Fruit fly (Drosophila melanogaster): ENCODE results near the gene GAPsec.

Gene GAPsec

DNA sequence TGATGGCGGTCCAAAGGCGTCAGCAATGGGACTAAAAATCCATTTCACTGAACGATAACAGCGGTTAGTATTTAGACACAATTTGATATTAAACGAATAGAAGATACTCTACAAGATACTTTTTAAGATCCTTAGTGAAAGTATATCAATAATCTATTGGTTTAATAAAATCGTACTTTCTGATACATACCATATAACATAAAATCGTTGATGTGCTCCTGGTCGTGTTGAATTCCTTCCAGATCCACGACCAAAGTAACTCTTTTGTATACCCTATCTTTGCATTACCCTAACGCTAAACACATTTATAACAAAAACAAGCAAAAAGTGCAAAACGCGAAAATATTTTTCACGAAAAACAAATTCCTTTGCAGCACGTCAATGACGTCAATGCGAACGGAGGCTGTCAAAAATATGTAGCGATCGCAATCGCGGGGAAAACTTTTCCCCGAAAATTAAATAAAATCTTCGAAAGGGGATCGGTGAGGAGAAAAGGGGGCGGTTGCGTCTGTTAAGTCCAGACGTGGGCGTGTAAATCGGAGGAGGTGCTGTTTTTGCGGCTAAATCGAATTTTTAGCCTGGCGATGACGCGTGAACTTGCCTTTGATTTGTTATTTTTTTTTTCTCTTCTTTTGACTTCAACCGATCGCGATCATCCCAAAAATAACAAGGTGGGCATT, 31.7 kb upstream of the GAPsec start:
- TF ChIP-seq CG8478 (optimal IDR thresholded peaks at IDR 0.05) (no peak), CTCF (optimal IDR thresholded peaks at IDR 0.05) (no peak)

DNA sequence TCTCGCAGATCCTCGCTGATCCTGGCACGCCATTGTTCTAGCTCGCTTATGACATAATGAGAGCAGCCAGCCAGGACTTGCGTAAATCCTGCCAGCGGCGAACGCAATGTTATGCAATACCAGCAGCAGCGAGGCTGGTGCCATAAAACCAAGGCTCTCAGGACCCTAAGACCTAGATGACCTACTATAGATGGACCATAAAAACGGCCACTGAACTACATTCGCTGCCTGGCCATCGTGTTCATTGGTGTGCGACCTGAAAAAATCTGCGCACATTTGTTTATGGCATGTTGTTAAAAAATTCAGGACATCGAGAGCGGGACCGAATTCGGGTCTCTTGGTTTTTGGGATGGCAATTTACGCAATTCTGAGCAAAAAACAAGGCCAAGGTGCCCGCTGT, 29.9 kb upstream of the GAPsec start:
- TF ChIP-seq CG8478 (optimal IDR thresholded peaks at IDR 0.05) (no peak), CTCF (optimal IDR thresholded peaks at IDR 0.05) (no peak)

DNA sequence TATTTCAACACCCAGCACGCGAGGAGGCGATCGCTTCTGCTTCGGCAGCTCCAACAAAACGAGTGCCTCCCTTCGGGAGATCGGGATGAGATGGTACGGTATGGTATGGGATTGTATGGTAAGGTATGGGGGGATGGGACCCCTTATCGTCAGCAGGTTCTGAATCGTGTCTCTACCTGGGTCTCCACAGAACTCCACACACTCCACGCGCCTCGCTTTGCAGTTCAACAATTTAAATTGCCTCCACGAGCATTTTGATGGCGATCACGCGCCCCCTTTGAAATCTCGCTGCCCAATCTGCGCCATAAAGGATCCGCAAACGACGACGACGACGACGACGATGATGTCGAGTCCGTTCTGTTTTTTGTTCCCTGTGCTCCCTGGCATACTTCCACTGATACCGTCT, 28.9 kb upstream of the GAPsec start:
- TF ChIP-seq CTCF (optimal IDR thresholded peaks at IDR 0.05) (no peak), CG8478 (optimal IDR thresholded peaks at IDR 0.05) (no peak)

DNA sequence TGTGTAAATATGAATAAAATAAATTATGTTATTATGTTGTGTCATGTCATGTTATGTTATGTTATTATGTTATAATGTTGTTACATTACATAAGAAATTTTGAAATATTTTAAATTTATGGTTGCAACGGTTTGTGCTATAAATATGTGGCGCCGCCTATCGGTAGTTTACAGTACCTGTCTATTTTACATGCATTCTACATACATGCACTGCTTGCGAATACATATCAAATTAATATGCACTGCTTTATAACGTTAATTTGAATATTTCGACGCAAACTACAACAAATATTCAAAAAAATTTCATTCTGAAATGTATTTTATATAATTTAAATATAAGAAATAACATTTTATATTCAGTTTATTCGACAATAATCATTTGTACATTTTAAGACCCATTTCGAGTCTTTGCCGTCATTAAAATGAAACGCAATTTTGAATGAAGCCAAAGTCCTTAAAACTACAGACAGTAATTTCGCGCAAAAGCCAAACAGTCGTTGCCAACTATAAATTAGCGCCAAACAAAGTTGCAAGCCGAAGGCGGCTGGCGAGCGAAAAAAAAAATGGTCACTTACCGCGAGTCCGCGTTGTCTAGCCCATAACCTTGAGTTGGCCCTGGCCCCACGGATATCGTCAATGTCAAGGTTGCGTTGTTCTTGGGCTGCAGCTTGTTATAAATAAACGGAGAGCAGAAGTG, 28.3 kb upstream of the GAPsec start:
- TF ChIP-seq CTCF (optimal IDR thresholded peaks at IDR 0.05) = peak; percentile 80 to 94
- no peak for TF ChIP-seq CG8478 (optimal IDR thresholded peaks at IDR 0.05)

DNA sequence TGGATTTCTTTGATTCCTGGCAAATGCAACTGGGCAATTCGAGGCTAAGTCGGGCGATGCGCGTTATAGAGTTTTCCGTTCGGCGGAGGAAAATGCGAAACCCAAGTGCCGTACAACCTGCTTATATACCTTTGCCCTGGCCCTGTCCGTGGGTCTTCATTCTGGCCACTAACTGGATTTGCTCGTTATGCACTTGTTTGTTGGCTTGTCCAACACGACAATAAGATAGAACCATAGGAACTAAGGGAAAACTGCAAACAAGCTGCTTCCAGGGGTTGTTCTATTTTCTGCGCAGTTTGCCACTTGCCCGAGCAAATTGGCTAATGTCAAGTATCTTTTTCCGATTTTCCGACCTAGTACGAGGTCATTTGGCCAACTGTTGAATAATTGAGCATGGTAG, 25.1 kb upstream of the GAPsec start, which contains the start of gene Arr2:
Arr2 (minus strand) TSS at position 101 of the 400 bp plus-strand sequence.
- no peak for TF ChIP-seq CTCF (optimal IDR thresholded peaks at IDR 0.05)
- TF ChIP-seq CG8478 (optimal IDR thresholded peaks at IDR 0.05) = no peak

DNA sequence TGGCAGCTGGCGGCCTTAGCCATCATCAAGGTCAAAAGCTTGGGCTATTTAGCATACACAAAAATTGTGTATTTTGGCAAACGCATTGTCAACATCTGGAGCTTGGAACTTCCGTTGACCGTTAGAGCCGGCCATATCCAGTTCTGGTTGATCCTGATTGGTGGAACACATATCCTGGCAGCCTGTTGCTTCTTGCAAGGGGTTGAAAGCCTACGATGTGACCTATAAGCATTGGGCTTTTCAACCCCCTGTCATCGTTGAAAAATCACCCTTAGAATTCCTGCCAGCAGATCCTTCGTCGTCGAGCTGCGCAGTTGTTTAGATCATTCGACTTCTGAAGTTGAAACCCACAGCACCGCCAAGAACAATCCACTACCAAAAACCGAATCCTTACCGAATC, 23.1 kb upstream of the GAPsec start, which contains the start of the genes CG13305 and Pex7:
CG13305 (minus strand) TSS at position 2 of the 400 bp plus-strand sequence.
Pex7 (plus strand) TSS at position 325 of the 400 bp plus-strand sequence.
- TF ChIP-seq CG8478 (optimal IDR thresholded peaks at IDR 0.05) (no peak), CTCF (optimal IDR thresholded peaks at IDR 0.05) (no peak)

DNA sequence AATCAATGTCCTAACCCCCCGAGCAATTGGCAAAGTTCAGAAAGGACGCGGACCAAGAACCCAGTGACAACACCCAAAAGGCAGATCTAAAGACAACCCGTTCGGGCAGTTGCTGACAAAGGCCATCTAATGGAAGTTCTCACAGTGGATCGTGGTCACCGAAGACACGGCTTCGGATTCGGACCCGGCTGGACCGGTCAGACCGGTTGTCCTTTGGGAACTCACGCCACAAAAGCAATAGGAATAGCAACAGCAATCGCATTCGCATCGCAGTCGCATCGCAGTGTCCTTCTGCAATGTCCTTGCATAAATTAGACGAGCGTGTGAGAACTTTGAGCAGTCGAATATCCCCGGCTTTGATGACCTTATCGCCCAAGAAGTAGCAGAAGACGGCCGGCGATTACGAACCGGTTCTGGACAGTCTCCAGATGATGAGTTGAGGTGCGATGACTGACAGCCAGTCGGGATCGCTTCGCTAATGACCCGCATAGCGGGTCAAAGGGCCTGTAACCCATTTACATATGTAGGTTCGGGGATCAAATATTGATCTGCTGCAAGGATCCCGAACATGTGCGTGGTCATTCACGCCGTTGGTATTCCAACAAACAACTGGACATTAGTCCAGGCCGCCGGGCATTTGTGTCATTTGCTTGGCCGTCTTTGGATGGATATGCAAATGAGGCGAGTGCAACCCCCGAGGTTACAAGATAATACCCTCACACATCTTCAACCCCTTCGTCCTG, 20.3 kb upstream of the GAPsec start:
- TF ChIP-seq CG8478 (optimal IDR thresholded peaks at IDR 0.05) = no peak
- TF ChIP-seq CTCF (optimal IDR thresholded peaks at IDR 0.05) = no peak

DNA sequence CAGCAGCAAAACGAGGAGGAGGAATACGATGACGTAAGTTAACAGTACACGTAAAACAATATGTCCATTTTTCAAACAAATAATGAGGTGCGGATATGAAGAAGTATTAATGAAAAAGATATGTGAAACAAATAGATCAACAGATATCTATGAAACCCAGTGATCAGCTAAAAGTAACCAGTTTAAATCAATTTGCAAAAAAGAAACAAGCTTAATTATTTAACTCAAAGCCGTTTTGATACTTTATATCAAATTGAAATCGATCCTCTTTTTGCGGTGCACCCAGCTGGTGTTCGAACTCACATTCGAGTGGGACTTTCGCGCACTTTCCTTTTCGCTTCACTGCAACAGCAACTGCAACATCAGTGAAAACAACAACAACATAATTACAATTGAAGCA, 17.3 kb upstream of the GAPsec start:
- TF ChIP-seq CG8478 (optimal IDR thresholded peaks at IDR 0.05) (no peak), CTCF (optimal IDR thresholded peaks at IDR 0.05) (no peak)

DNA sequence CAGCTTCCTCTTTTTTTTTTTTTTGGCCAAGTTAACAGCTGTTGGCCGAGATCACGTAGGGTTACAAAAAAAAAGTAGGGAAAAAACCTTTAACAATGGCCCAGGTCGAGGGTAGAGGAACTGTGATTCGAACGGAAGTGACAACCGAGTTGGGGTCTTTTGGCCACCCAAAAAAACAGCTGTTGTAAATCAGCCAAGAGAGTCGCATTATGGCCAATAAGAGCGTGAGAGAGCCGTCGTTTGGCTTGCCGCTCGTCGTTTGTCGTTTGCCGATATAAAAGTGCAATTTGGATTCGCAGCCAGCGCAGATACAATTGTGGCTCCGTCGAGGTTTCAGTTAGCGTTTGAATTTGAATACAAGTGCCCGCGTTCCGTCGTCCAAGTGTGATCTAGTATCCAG, 16.4 kb upstream of the GAPsec start, which contains the start of gene Cpr66D:
Cpr66D (plus strand) TSS at position 301 of the 400 bp plus-strand sequence.
- no peak for TF ChIP-seq CTCF (optimal IDR thresholded peaks at IDR 0.05)
- no peak for TF ChIP-seq CG8478 (optimal IDR thresholded peaks at IDR 0.05)

DNA sequence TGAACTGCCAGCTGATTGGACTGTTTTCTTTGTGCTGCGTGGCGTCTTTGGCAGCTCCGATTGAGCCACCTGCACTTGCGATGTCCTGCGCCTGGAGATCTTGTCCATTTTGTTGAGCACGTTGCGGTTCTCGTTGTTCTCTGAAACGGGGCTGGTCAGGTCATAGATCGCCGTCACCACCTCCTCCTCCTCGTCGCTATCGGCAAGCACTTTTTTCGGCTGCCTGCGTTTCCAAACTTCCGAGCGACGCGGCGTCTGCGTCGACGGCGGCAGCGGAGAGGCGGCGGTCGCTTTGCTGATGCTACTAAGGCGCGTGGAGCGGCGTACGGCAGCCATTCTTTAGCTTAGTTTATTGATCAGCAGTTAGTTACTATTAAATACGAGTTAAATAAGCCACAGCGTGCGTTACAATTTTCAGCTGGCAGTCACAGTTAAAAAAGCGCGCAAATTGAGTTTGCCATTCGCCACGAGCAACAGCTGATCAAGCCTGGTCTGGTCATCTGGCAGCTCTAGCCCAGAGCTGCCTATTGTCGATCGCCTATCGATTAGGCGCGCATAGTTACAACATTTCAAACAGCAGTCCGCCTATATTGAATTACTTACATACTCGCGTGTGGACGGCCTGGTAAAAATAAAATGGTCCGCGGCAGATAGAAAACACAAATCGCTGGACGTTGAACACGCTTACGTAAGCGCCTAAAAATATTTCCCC, 10.1 kb upstream of the GAPsec start, which contains the start of gene Cdc6:
Cdc6 (minus strand) TSS at position 456 of the 712 bp plus-strand sequence.
- TF ChIP-seq CTCF (optimal IDR thresholded peaks at IDR 0.05) (peak in 1 of 2 experiments; percentile 0), CG8478 (optimal IDR thresholded peaks at IDR 0.05) (no peak)

DNA sequence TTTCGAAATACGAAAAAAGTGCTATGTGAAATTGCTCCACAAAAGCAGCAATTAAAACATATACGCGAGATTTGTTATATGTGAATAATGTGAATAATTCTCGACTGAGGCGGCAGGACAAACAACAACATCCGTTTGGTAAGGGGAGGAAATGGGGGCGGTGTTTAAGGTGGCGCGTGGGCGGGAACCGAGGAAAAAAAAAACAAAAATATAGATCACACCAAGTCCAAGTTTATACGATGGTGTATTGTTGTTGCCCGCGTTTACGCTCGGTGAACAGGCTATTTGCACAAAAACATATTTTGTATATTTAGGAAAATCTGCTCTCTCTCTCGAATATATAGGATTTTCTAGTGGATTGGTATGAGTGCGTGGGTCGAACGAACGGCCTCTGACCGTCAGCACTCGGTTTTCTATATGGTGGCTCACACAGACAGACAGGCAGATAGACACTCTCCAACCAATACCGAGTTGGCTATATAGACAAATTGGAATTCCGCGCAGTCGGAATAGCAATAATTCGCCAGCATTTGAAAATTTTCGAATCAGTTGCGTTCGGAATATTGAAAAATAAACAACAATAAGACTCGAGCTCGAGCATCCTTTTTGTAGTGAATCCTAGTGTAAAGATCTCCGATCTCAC, 6.1 kb upstream of the GAPsec start:
- no peak for TF ChIP-seq CTCF (optimal IDR thresholded peaks at IDR 0.05)
- TF ChIP-seq CG8478 (optimal IDR thresholded peaks at IDR 0.05) = no peak

DNA sequence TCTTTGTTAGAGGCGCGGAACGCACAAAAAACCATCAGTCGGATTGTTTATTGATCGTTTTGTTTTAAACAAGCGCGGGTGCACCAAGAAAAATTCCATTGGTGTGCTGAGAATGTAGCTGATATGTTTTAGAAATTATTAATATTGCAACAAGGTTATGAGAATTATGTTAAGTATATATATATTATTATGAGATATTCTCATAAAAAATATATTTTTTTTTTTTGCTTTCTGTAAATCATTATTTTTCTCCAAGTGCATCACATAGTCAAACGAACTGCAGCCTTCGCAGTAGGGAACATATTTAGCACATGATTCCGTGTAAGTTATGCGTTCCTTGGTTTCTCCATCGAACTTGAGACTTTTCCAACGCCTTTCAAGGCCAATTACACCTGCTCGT, 5.3 kb upstream of the GAPsec start:
- TF ChIP-seq CG8478 (optimal IDR thresholded peaks at IDR 0.05) (no peak), CTCF (optimal IDR thresholded peaks at IDR 0.05) (no peak)

DNA sequence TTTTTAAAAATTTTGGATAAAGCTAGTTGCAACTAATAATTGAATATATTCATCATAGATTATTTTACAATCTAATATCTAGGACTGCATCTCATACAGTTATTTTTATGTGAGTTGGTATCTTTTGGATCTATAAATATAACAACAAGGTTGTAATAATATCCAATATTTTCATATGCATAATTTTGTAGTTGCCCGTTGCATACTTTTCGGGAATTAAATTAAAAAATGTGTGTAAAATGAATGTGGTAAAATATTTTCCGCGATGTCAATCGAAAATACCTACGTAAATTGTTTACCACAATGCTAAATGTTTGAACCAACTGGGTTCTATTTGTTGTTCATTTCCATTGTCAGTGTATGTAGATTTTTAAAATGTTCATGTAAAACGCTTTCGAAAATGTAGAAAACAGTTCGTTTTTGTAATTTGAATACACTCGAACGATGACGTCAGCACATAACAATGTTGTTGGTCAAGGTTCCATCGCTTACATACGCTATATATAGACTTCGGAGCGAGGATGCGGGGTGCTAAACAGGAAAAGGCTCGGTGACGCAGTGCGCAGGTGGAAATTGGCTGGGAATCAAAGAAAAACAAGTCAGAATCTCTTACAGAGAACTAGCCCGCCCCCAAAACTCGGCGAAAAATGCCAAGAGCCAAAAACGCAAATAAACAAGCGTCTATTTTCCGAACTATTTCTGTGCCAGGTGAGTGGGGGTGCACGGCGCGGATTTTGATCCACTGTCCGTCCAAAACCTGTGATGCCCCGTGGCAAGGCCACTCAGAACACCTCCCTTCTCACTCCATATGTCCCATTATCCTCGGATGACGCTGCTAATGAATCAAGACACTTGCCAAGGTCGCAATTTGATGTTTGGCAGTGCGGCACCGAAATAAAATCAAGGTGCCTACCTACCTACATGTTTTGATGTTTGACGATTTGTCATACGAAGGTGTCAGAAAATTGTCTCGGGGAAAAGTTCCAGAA, 4.4 kb upstream of the GAPsec start:
- TF ChIP-seq CG8478 (optimal IDR thresholded peaks at IDR 0.05) (no peak), CTCF (optimal IDR thresholded peaks at IDR 0.05) (peak; percentile 73 to 78)

All from S2 (cell line).